Worm (Caenorhabditis elegans): ENCODE results near the gene K04G11.3.

DNA sequence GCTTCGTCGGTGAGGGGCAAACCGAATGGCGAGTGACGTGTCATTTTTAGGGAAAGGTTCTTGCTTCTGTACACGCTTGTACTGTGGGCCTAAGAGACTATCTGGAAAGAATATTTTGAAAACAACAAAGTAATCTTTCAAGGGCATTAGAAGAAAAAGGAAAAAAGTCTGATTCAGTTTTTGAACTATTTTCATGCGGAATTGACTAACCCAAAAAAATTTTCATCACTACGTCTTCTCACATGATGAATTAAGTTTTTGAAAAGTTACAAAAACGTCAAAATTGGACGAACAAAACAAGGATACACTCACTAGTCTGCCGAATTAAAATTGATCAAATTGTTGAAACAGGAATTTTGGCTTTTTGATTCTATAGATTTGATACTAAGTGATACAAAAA lies 27.2 kb downstream of the K04G11.3 start, which contains the start of gene C11H1.9:
- TF ChIP-seq hif-1 (tag; optimal IDR thresholded peaks at IDR 0.05) (no peak), unc-130 (GFP tag; optimal IDR thresholded peaks at IDR 0.05) (no peak)

Data from whole organism, L4 larva.